Fruit fly (Drosophila melanogaster): ENCODE measurements around the gene hth.

hth gene

dm6 chr3R:10532254-10532832, 107.0 kb downstream of the hth start:
- TF ChIP-seq gt (GFP tag; IDR thresholded peaks at IDR 0.05) (no peak), nom (GFP tag; optimal IDR thresholded peaks at IDR 0.05) (peak; percentile 54), Vsx1 (GFP tag; optimal IDR thresholded peaks at IDR 0.05) (no peak), Opbp (GFP tag; IDR thresholded peaks at IDR 0.05; ENCODE audit: partially characterized antibody) (no peak), CG32532 (GFP tag; IDR thresholded peaks at IDR 0.05) (no peak), CG14050 (GFP tag; IDR thresholded peaks at IDR 0.05) (no peak), CG14710 (tag; optimal IDR thresholded peaks at IDR 0.05) (no peak)

- TF ChIP-seq CG31365 (tag; optimal IDR thresholded peaks at IDR 0.05): no peak
- TF ChIP-seq CG18764 (GFP tag; optimal IDR thresholded peaks at IDR 0.05): no peak
- TF ChIP-seq cad (GFP tag; optimal IDR thresholded peaks at IDR 0.05): no peak
- TF ChIP-seq sd (tag; optimal IDR thresholded peaks at IDR 0.05): no peak
- TF ChIP-seq CG10274 (GFP tag; optimal IDR thresholded peaks at IDR 0.05): no peak
- peak in 1 of 2 experiments; percentile 27 for TF ChIP-seq bsh (GFP tag; optimal IDR thresholded peaks at IDR 0.05)
- TF ChIP-seq CG18262 (tag; optimal IDR thresholded peaks at IDR 0.05): peak; percentile 17
- TF ChIP-seq row (GFP tag; IDR thresholded peaks at IDR 0.05): 0 out of 3 replicates have a peak, but pooled peaks have one; percentile 7
- peak; percentile 79 for TF ChIP-seq sens (GFP tag)
- TF ChIP-seq CG1603 (tag; optimal IDR thresholded peaks at IDR 0.05): peak; percentile 2
- no peak for TF ChIP-seq fd96Cb (tag; optimal IDR thresholded peaks at IDR 0.05)
- TF ChIP-seq CG2712 (tag; optimal IDR thresholded peaks at IDR 0.05): peak; percentile 0
- peak; percentile 3 for TF ChIP-seq dmrt11E (tag; optimal IDR thresholded peaks at IDR 0.05)
- TF ChIP-seq Drgx (GFP tag; IDR thresholded peaks at IDR 0.05): peak; percentile 61
- no peak for TF ChIP-seq CG15696 (tag; optimal IDR thresholded peaks at IDR 0.05)
- peak; percentile 21 for TF ChIP-seq Blimp-1 (GFP tag; optimal IDR thresholded peaks at IDR 0.05)
- peak; percentile 13 for TF ChIP-seq CG14710 (tag; optimal IDR thresholded peaks at IDR 0.05)
- TF ChIP-seq al (GFP tag; IDR thresholded peaks at IDR 0.05): no peak
- no peak for TF ChIP-seq Bteb2 (GFP tag; optimal IDR thresholded peaks at IDR 0.05)
- TF ChIP-seq Med (GFP tag): no peak
- TF ChIP-seq CG8290 (GFP tag; optimal IDR thresholded peaks at IDR 0.05): no peak
- no peak for TF ChIP-seq CG8290 (tag; optimal IDR thresholded peaks at IDR 0.05)
- no peak for TF ChIP-seq Deaf1 (tag; optimal IDR thresholded peaks at IDR 0.05)
- TF ChIP-seq gem (tag; optimal IDR thresholded peaks at IDR 0.05): peak; percentile 44
These were observed 107.6 kb downstream of the hth start for dm6 chr3R:10531798-10532197.

dm6 chr3R:10530297-10530966, 108.9 kb downstream of the hth start:
- TF ChIP-seq Jarid2 (GFP tag; optimal IDR thresholded peaks at IDR 0.05) (no peak), HLH54F (GFP tag; optimal IDR thresholded peaks at IDR 0.05) (no peak), Hr39 (optimal IDR thresholded peaks at IDR 0.05) (no peak), CG12219 (GFP tag; optimal IDR thresholded peaks at IDR 0.05) (no peak), bsh (GFP tag; optimal IDR thresholded peaks at IDR 0.05) (peak in 1 of 2 experiments; percentile 33), al (GFP tag; IDR thresholded peaks at IDR 0.05) (no peak), oc (tag; optimal IDR thresholded peaks at IDR 0.05) (peak; percentile 31), Mes4 (GFP tag; optimal IDR thresholded peaks at IDR 0.05) (no peak), CG10979 (tag; optimal IDR thresholded peaks at IDR 0.05) (peak; percentile 1), CG1024 (GFP tag; IDR thresholded peaks at IDR 0.05) (no peak), CG2712 (tag; optimal IDR thresholded peaks at IDR 0.05) (peak; percentile 1), C15 (GFP tag; IDR thresholded peaks at IDR 0.05) (no peak), trem (tag; optimal IDR thresholded peaks at IDR 0.05) (no peak), sens (GFP tag) (peak; percentile 86), CG34422 (GFP tag; IDR thresholded peaks at IDR 0.05) (0 out of 3 replicates have a peak, but pooled peaks have one; percentile 18), CG4854 (GFP tag; optimal IDR thresholded peaks at IDR 0.05) (no peak), Hand (GFP tag; optimal IDR thresholded peaks at IDR 0.05) (no peak), CG17361 (GFP tag; IDR thresholded peaks at IDR 0.05) (peak; percentile 50; the same call in 2 of the 3 replicates), disco-r (GFP tag; optimal IDR thresholded peaks at IDR 0.05) (no peak), Xrp1 (GFP tag; IDR thresholded peaks at IDR 0.05) (peak; percentile 38; the same call in 1 of the 2 replicates), phol (tag; optimal IDR thresholded peaks at IDR 0.05) (no peak), abd-A (tag; optimal IDR thresholded peaks at IDR 0.05) (no peak)

Data from whole organism, embryonic.